Worm (Caenorhabditis elegans) whole organism, midembryonic: Measurements from ENCODE around the gene cft-1.

ENCODE experiments used
- T22C8.4 ChIP-seq: fragments of 200-800 bp; sonication (Bioruptor generic); IDR thresholded peaks from 2 replicates; pipeline ENCODE4 v1.3.6; 2022; ENCODE audit warnings: missing genetic modification characterization, missing compliant biosample characterization
- cog-1 ChIP-seq: sonication (generic microtip); optimal IDR thresholded peaks from 2 replicates; lab custom pipeline; 2016; ENCODE audit warnings: missing genetic modification characterization, missing compliant biosample characterization
- flt-1 ChIP-seq: fragments of 200-800 bp; sonication (Bioruptor generic); IDR thresholded peaks from 2 replicates; pipeline ENCODE4 v1.3.6; 2022; ENCODE audit warnings: missing genetic modification characterization, missing compliant biosample characterization
- med-1 ChIP-seq: sonication (generic microtip); optimal IDR thresholded peaks from 2 replicates; lab custom pipeline; 2017; ENCODE audit warnings: missing genetic modification characterization, mild to moderate bottlenecking, missing compliant biosample characterization, antibody characterized with exemption, missing genetic modification reagents; ENCODE audit not compliant: insufficient read depth
- ztf-23 ChIP-seq: fragments of 200-800 bp; sonication (Bioruptor generic); IDR thresholded peaks from 2 replicates; pipeline ENCODE4 v1.3.6; 2022; ENCODE audit warnings: missing genetic modification reagents, missing genetic modification characterization, missing compliant biosample characterization

- TF ChIP-seq flt-1 (no peak), ztf-23 (no peak), cog-1 (tag; lab: Kevin White, UChicago) (no peak), T22C8.4 (GFP tag; lab: Robert Waterston, UW) (no peak), med-1 (GFP tag; lab: Kevin White, UChicago) (no peak)
Measured at ce11 chrV:5504295-5504694, 34.3 kb upstream of the cft-1 start.
